Fruit fly (Drosophila melanogaster) whole organism, embryonic: Measurements from ENCODE around the gene CG12016.

ENCODE experiments used
- B-H2 ChIP-seq: fragments of 200-800 bp; sonication (Bioruptor generic); optimal IDR thresholded peaks from 2 replicates; lab custom pipeline; 2018; ENCODE audit warnings: missing biosample characterization, mild to moderate bottlenecking, missing genetic modification characterization
- CG11093 ChIP-seq: fragments of 200-800 bp; sonication (Bioruptor generic); IDR thresholded peaks from 3 replicates; pipeline ENCODE4 v1.3.6; 2022; ENCODE audit warnings: missing biosample characterization, missing genetic modification characterization
- CG11456 ChIP-seq: fragments of 200-800 bp; sonication (Bioruptor generic); IDR thresholded peaks from 3 replicates; pipeline ENCODE4 v1.3.6; 2022; ENCODE audit warnings: missing biosample characterization, missing genetic modification characterization
- CG12769 ChIP-seq: fragments of 200-800 bp; sonication (Bioruptor generic); optimal IDR thresholded peaks from 2 replicates; lab custom pipeline; 2019; ENCODE audit warnings: missing biosample characterization, mild to moderate bottlenecking, missing genetic modification characterization, moderate library complexity
- CG13624 ChIP-seq: fragments of 200-800 bp; sonication (Bioruptor generic); optimal IDR thresholded peaks from 2 replicates; lab custom pipeline; 2016; ENCODE audit warnings: missing biosample characterization, missing genetic modification characterization
- CG16863 ChIP-seq: fragments of 200-800 bp; sonication (Bioruptor generic); optimal IDR thresholded peaks from 3 replicates; lab custom pipeline; 2016; ENCODE audit warnings: missing biosample characterization, missing genetic modification characterization
- CG17186 ChIP-seq: fragments of 200-800 bp; sonication (Bioruptor generic); optimal IDR thresholded peaks from 3 replicates; lab custom pipeline; 2017; ENCODE audit warnings: missing biosample characterization, missing genetic modification reagents, missing genetic modification characterization
- CG17328 ChIP-seq: fragments of 200-800 bp; sonication (Bioruptor generic); IDR thresholded peaks from 2 replicates; pipeline ENCODE4 v1.3.6; 2022; ENCODE audit warnings: missing biosample characterization, missing genetic modification characterization
- CG1792 ChIP-seq: fragments of 200-800 bp; sonication (Bioruptor generic); optimal IDR thresholded peaks from 2 replicates; lab custom pipeline; 2016; ENCODE audit warnings: missing biosample characterization, missing genetic modification characterization
- CG2199 ChIP-seq: fragments of 200-800 bp; sonication (Bioruptor generic); IDR thresholded peaks from 3 replicates; pipeline ENCODE4 v1.3.6; 2022; ENCODE audit warnings: missing biosample characterization, missing genetic modification characterization
- CG3065 ChIP-seq: fragments of 200-800 bp; sonication (Bioruptor generic); optimal IDR thresholded peaks from 2 replicates; lab custom pipeline; 2016; ENCODE audit warnings: missing biosample characterization, missing genetic modification characterization
- CG42726 ChIP-seq: fragments of 200-800 bp; sonication (Bioruptor generic); IDR thresholded peaks from 2 replicates; pipeline ENCODE4 v1.3.6; 2022; ENCODE audit warnings: missing biosample characterization, missing genetic modification characterization; ENCODE audit not compliant: partially characterized antibody
- CG4328 ChIP-seq: fragments of 200-800 bp; sonication (Bioruptor generic); optimal IDR thresholded peaks from 3 replicates; lab custom pipeline; 2017; ENCODE audit warnings: missing biosample characterization, missing genetic modification reagents, missing genetic modification characterization
- CG4404 ChIP-seq: fragments of 200-800 bp; sonication (Bioruptor generic); IDR thresholded peaks from 2 replicates; pipeline ENCODE4 v1.3.6; 2022; ENCODE audit warnings: missing biosample characterization, missing genetic modification characterization
- CG6689 ChIP-seq: fragments of 200-800 bp; sonication (Bioruptor generic); IDR thresholded peaks from 2 replicates; pipeline ENCODE4 v1.3.6; 2022; ENCODE audit warnings: missing biosample characterization, missing genetic modification characterization
- CG7271 ChIP-seq: fragments of 200-800 bp; sonication (Bioruptor generic); optimal IDR thresholded peaks from 2 replicates; lab custom pipeline; 2018; ENCODE audit warnings: missing biosample characterization, mild to moderate bottlenecking, missing genetic modification characterization, moderate library complexity
- CG7357 ChIP-seq: fragments of 200-800 bp; sonication (Bioruptor generic); IDR thresholded peaks from 3 replicates; pipeline ENCODE4 v1.3.6; 2022; ENCODE audit warnings: missing biosample characterization, missing genetic modification characterization
- CG7372 ChIP-seq: fragments of 200-800 bp; sonication (Bioruptor generic); IDR thresholded peaks from 2 replicates; pipeline ENCODE4 v1.3.6; 2022; ENCODE audit warnings: missing biosample characterization, missing genetic modification characterization
- CG7745 ChIP-seq: fragments of 200-800 bp; sonication (Bioruptor generic); optimal IDR thresholded peaks from 2 replicates; lab custom pipeline; 2018; ENCODE audit warnings: missing biosample characterization, mild to moderate bottlenecking, missing genetic modification characterization, moderate library complexity
- CG9609 ChIP-seq: fragments of 200-800 bp; sonication (Bioruptor generic); optimal IDR thresholded peaks from 3 replicates; lab custom pipeline; 2016; ENCODE audit warnings: missing biosample characterization, missing genetic modification characterization
- CG9797 ChIP-seq: fragments of 200-800 bp; sonication (Bioruptor generic); optimal IDR thresholded peaks from 3 replicates; lab custom pipeline; 2018; ENCODE audit warnings: missing biosample characterization, mild to moderate bottlenecking, missing genetic modification characterization
- Dip3 ChIP-seq: fragments of 200-800 bp; sonication (Bioruptor generic); optimal IDR thresholded peaks from 3 replicates; lab custom pipeline; 2016; ENCODE audit warnings: missing biosample characterization, missing genetic modification characterization
- H15 ChIP-seq: fragments of 200-800 bp; sonication (Bioruptor generic); IDR thresholded peaks from 3 replicates; pipeline ENCODE4 v1.3.6; 2022; ENCODE audit warnings: missing biosample characterization, missing genetic modification characterization
- Hmr ChIP-seq: fragments of 200-800 bp; sonication (Bioruptor generic); optimal IDR thresholded peaks from 3 replicates; lab custom pipeline; 2017; ENCODE audit warnings: mild to moderate bottlenecking, missing biosample characterization, missing genetic modification reagents, missing genetic modification characterization
- Hr3 ChIP-seq: fragments of 200-800 bp; sonication (Bioruptor generic); optimal IDR thresholded peaks from 3 replicates; lab custom pipeline; 2016; ENCODE audit warnings: missing biosample characterization, missing genetic modification characterization
- MTF-1 ChIP-seq: fragments of 200-800 bp; sonication (Bioruptor generic); optimal IDR thresholded peaks from 2 replicates; lab custom pipeline; 2018; ENCODE audit warnings: missing biosample characterization, mild to moderate bottlenecking, missing genetic modification characterization, borderline replicate concordance
- NC2β ChIP-seq: fragments of 200-800 bp; sonication (Bioruptor generic); optimal IDR thresholded peaks from 2 replicates; lab custom pipeline; 2016; ENCODE audit warnings: missing biosample characterization, missing genetic modification characterization
- Nf-YB ChIP-seq: fragments of 200-800 bp; sonication (Bioruptor generic); optimal IDR thresholded peaks from 3 replicates; lab custom pipeline; 2019; ENCODE audit warnings: missing biosample characterization, mild to moderate bottlenecking, missing genetic modification characterization, moderate library complexity
- Oli ChIP-seq: fragments of 200-800 bp; sonication (Bioruptor generic); optimal IDR thresholded peaks from 2 replicates; lab custom pipeline; 2018; ENCODE audit warnings: missing biosample characterization, mild to moderate bottlenecking, missing genetic modification characterization, moderate library complexity
- Poxn ChIP-seq: fragments of 200-800 bp; sonication (Bioruptor generic); IDR thresholded peaks from 2 replicates; pipeline ENCODE4 v1.3.6; 2022; ENCODE audit warnings: missing biosample characterization, missing genetic modification characterization
- Sin3A ChIP-seq: fragments of >200 bp; optimal IDR thresholded peaks from 2 replicates; lab custom pipeline; 2018
- Six4 ChIP-seq: fragments of 200-800 bp; sonication (Bioruptor generic); optimal IDR thresholded peaks from 2 replicates; lab custom pipeline; 2016; ENCODE audit warnings: missing biosample characterization, missing genetic modification characterization
- al ChIP-seq: fragments of 200-800 bp; sonication (Bioruptor generic); IDR thresholded peaks from 2 replicates; pipeline ENCODE4 v1.3.6; 2022; ENCODE audit warnings: missing biosample characterization, missing genetic modification characterization
- ase ChIP-seq: fragments of 200-800 bp; sonication (Bioruptor generic); IDR thresholded peaks from 3 replicates; pipeline ENCODE4 v1.3.6; 2022; ENCODE audit warnings: missing biosample characterization, missing genetic modification characterization
- bigmax ChIP-seq: fragments of 200-800 bp; sonication (Bioruptor generic); optimal IDR thresholded peaks from 2 replicates; lab custom pipeline; 2018; ENCODE audit warnings: missing biosample characterization, mild to moderate bottlenecking, missing genetic modification characterization
- chm ChIP-seq: fragments of 200-800 bp; sonication (Bioruptor generic); IDR thresholded peaks from 2 replicates; pipeline ENCODE4 v1.3.6; 2022; ENCODE audit warnings: missing biosample characterization, missing genetic modification characterization
- dan ChIP-seq: fragments of 200-800 bp; sonication (Bioruptor generic); IDR thresholded peaks from 2 replicates; pipeline ENCODE4 v1.3.6; 2022; ENCODE audit warnings: missing biosample characterization, missing genetic modification characterization
- fd3F ChIP-seq: fragments of 200-800 bp; sonication (Bioruptor generic); optimal IDR thresholded peaks from 2 replicates; lab custom pipeline; 2018; ENCODE audit warnings: missing biosample characterization, mild to moderate bottlenecking, missing genetic modification characterization, moderate library complexity
- grn ChIP-seq: fragments of 200-800 bp; sonication (Bioruptor generic); optimal IDR thresholded peaks from 3 replicates; lab custom pipeline; 2017; ENCODE audit warnings: missing biosample characterization, missing genetic modification characterization
- lab ChIP-seq: fragments of 200-800 bp; sonication (Bioruptor generic); optimal IDR thresholded peaks from 3 replicates; lab custom pipeline; 2017; ENCODE audit warnings: missing biosample characterization, missing genetic modification characterization, mild to moderate bottlenecking, moderate library complexity, missing genetic modification reagents
- mam ChIP-seq: fragments of 200-800 bp; sonication (Bioruptor generic); optimal IDR thresholded peaks from 3 replicates; lab custom pipeline; 2016; ENCODE audit warnings: missing biosample characterization, missing genetic modification characterization
- pita ChIP-seq: fragments of 200-800 bp; sonication (Bioruptor generic); optimal IDR thresholded peaks from 2 replicates; lab custom pipeline; 2017; ENCODE audit warnings: missing biosample characterization, mild to moderate bottlenecking, missing genetic modification characterization
- pros ChIP-seq: fragments of 200-800 bp; sonication (Bioruptor generic); optimal IDR thresholded peaks from 3 replicates; lab custom pipeline; 2019; ENCODE audit warnings: missing biosample characterization, mild to moderate bottlenecking, missing genetic modification characterization, moderate library complexity
- ranshi ChIP-seq: fragments of 200-800 bp; sonication (Bioruptor generic); IDR thresholded peaks from 2 replicates; pipeline ENCODE4 v1.3.6; 2022; ENCODE audit warnings: missing biosample characterization, missing genetic modification characterization
- seq ChIP-seq: fragments of 200-800 bp; sonication (Bioruptor generic); IDR thresholded peaks from 2 replicates; pipeline ENCODE4 v1.3.6; 2022; ENCODE audit warnings: missing biosample characterization, missing genetic modification characterization
- shn ChIP-seq: fragments of 200-800 bp; sonication (Bioruptor generic); optimal IDR thresholded peaks from 3 replicates; lab custom pipeline; 2016; ENCODE audit warnings: missing biosample characterization, missing genetic modification characterization
- slbo ChIP-seq: fragments of 200-800 bp; sonication (Bioruptor generic); IDR thresholded peaks from 2 replicates; pipeline ENCODE4 v1.3.6; 2022; ENCODE audit warnings: missing biosample characterization, missing genetic modification characterization
- stc ChIP-seq: fragments of 200-800 bp; sonication (Bioruptor generic); IDR thresholded peaks from 2 replicates; pipeline ENCODE4 v1.3.6; 2022; ENCODE audit warnings: missing biosample characterization, missing genetic modification characterization
- tgo ChIP-seq: fragments of 200-800 bp; sonication (Bioruptor generic); IDR thresholded peaks from 3 replicates; pipeline ENCODE4 v1.3.6; 2022; ENCODE audit warnings: missing biosample characterization, missing genetic modification characterization
- tx ChIP-seq: fragments of 200-800 bp; sonication (Bioruptor generic); optimal IDR thresholded peaks from 2 replicates; lab custom pipeline; 2016; ENCODE audit warnings: missing biosample characterization, missing genetic modification characterization
- wek ChIP-seq: fragments of 200-800 bp; sonication (Bioruptor generic); optimal IDR thresholded peaks from 3 replicates; lab custom pipeline; 2018; ENCODE audit warnings: missing biosample characterization, mild to moderate bottlenecking, missing genetic modification characterization, moderate library complexity

The CG12016 gene

DNA sequence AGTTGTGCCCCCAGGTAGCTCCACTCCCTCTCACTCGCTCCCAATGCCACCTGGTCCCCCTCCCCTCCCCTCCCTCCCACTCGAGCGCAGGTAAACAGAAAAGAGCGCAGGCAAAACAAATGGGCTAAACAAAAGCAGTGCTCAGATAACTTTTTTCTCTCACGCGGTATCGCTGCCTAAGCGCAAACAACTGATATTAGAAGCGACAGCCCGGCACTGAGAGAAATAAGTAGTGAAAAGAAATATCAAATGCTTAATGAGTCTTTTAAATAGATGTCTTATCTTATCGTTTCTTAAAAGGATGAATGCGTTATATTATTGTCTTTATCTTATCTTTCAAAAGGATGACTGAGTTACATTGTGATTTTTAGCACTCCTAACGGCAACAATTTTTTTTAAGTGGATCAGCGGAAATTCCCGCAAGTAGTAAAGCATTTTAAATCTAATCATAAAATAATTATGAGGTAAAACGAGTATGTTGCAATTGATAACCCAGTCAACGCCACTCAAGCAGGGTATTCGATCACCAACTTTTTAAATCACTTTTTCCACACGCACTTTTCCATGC lies 18.1 kb upstream of the CG12016 start (continued):
- TF ChIP-seq mam (GFP tag; lab: Kevin White, UChicago) (peak; percentile 92), CG2199 (GFP tag; lab: Robert Waterston, UW) (peak; percentile 77; the same call in 2 of the 3 replicates), pita (GFP tag; lab: Kevin White, UChicago) (no peak), Dip3 (peak; percentile 83), al (GFP tag; lab: Robert Waterston, UW) (peak; percentile 79), CG17186 (peak; percentile 20), CG17328 (GFP tag; lab: Robert Waterston, UW) (peak; percentile 89), bigmax (GFP tag; lab: Kevin White, UChicago) (peak; percentile 18), B-H2 (GFP tag; lab: Kevin White, UChicago) (peak; percentile 51), CG7372 (peak; percentile 83), CG16863 (peak; percentile 88), Hr3 (GFP tag; lab: Kevin White, UChicago) (peak; percentile 88), CG9609 (GFP tag; lab: Kevin White, UChicago) (peak; percentile 88), CG3065 (peak; percentile 69), CG4404 (GFP tag; lab: Robert Waterston, UW) (peak; percentile 59), NC2β (peak; percentile 89), tx (GFP tag; lab: Kevin White, UChicago) (peak; percentile 85), Nf-YB (GFP tag; lab: Kevin White, UChicago) (peak; percentile 79), fd3F (GFP tag; lab: Kevin White, UChicago) (peak; percentile 92), dan (peak; percentile 32; the same call in 1 of the 2 replicates), CG7271 (tag; lab: Kevin White, UChicago) (peak; percentile 62), lab (GFP tag; lab: Kevin White, UChicago) (peak; percentile 96), CG7357 (GFP tag; lab: Robert Waterston, UW) (peak; percentile 85), CG6689 (GFP tag; lab: Robert Waterston, UW) (peak; percentile 87), CG42726 (GFP tag; lab: Robert Waterston, UW) (no peak), CG9797 (GFP tag; lab: Kevin White, UChicago) (no peak), CG13624 (GFP tag; lab: Kevin White, UChicago) (peak; percentile 91), grn (GFP tag; lab: Kevin White, UChicago) (peak; percentile 91), chm (GFP tag; lab: Robert Waterston, UW) (peak; percentile 90), H15 (GFP tag; lab: Robert Waterston, UW) (peak; percentile 86), pros (GFP tag; lab: Kevin White, UChicago) (no peak), ase (GFP tag; lab: Robert Waterston, UW) (peak; percentile 89), CG11093 (GFP tag; lab: Robert Waterston, UW) (peak; percentile 76; the same call in 2 of the 3 replicates), MTF-1 (peak; percentile 74), Sin3A (lab: Kevin White, UChicago) (no peak), Oli (tag; lab: Kevin White, UChicago) (peak; percentile 94), CG7745 (tag; lab: Kevin White, UChicago) (peak; percentile 42), CG11456 (peak; percentile 81), Poxn (GFP tag; lab: Robert Waterston, UW) (peak; percentile 70), shn (GFP tag; lab: Kevin White, UChicago) (peak; percentile 74), wek (GFP tag; lab: Kevin White, UChicago) (peak; percentile 33), stc (GFP tag; lab: Robert Waterston, UW) (peak; percentile 95), CG12769 (tag; lab: Kevin White, UChicago) (peak; percentile 85), slbo (GFP tag; lab: Robert Waterston, UW) (peak; percentile 90), ranshi (GFP tag; lab: Robert Waterston, UW) (peak; percentile 94), tgo (GFP tag; lab: Robert Waterston, UW) (peak; percentile 93), Six4 (GFP tag; lab: Kevin White, UChicago) (peak; percentile 89), Hmr (peak; percentile 94), CG4328 (GFP tag; lab: Kevin White, UChicago) (peak; percentile 79), CG1792 (GFP tag; lab: Kevin White, UChicago) (peak; percentile 87), seq (peak; percentile 93)
